Worm (Caenorhabditis elegans) whole organism, young adult: ENCODE measurements around the gene anoh-2.
A peak's percentile ranks its signal among the peaks of the same experiment; 100 is the strongest.

Experiments
- F22D6.2 ChIP-seq: sonication (generic microtip); optimal IDR thresholded peaks from 2 replicates; lab custom pipeline; 2016; ENCODE audit warnings: mild to moderate bottlenecking, missing genetic modification characterization, missing compliant biosample characterization
- F23B12.7 ChIP-seq: sonication (generic microtip); optimal IDR thresholded peaks from 2 replicates; lab custom pipeline; 2017; ENCODE audit warnings: missing genetic modification characterization, mild to moderate bottlenecking, missing compliant biosample characterization, antibody characterized with exemption, moderate library complexity; ENCODE audit not compliant: insufficient read depth
- F52B5.7 ChIP-seq: sonication (generic microtip); optimal IDR thresholded peaks from 2 replicates; lab custom pipeline; 2016; ENCODE audit warnings: mild to moderate bottlenecking, missing genetic modification characterization, missing compliant biosample characterization
- F57A8.1 ChIP-seq: fragments of 200-800 bp; sonication (Bioruptor generic); optimal IDR thresholded peaks from 2 replicates; lab custom pipeline; 2018; ENCODE audit warnings: mild to moderate bottlenecking, missing genetic modification characterization, moderate library complexity, missing compliant biosample characterization
- T07F8.4 ChIP-seq: sonication (generic microtip); optimal IDR thresholded peaks from 2 replicates; lab custom pipeline; 2016; ENCODE audit warnings: mild to moderate bottlenecking, missing genetic modification characterization, moderate library complexity, missing compliant biosample characterization
- Y53G8AR.9 ChIP-seq: fragments of 200-800 bp; sonication (Bioruptor generic); conservative IDR thresholded peaks from 2 replicates; pipeline ENCODE4 v1.3.6; 2022; ENCODE audit warnings: missing genetic modification reagents, missing genetic modification characterization, missing compliant biosample characterization
- Y56A3A.18 ChIP-seq: fragments of 200-800 bp; sonication (Bioruptor generic); IDR thresholded peaks from 2 replicates; pipeline ENCODE4 v1.3.6; 2022; ENCODE audit warnings: missing genetic modification reagents, missing genetic modification characterization, missing compliant biosample characterization
- Y79H2A.3 ChIP-seq: fragments of 200-800 bp; sonication (Bioruptor generic); conservative IDR thresholded peaks from 2 replicates; pipeline ENCODE4 v1.3.6; 2022; ENCODE audit warnings: missing genetic modification reagents, missing genetic modification characterization, missing compliant biosample characterization
- Y95B8A.8 ChIP-seq: fragments of 200-800 bp; sonication (Bioruptor generic); IDR thresholded peaks from 2 replicates; pipeline ENCODE4 v1.3.6; 2022; ENCODE audit warnings: missing genetic modification reagents, missing genetic modification characterization, missing compliant biosample characterization
- ZK185.1 ChIP-seq: sonication (generic microtip); optimal IDR thresholded peaks from 2 replicates; lab custom pipeline; 2016; ENCODE audit warnings: mild to moderate bottlenecking, missing genetic modification characterization, missing compliant biosample characterization; ENCODE audit not compliant: poor library complexity, severe bottlenecking
- ama-1 ChIP-seq, 3 experiments: fragments of 150-350 bp in 1 of 3; sonication (generic microtip) in 2 of 3; optimal IDR thresholded peaks; 2 replicates each; lab custom pipeline; 2014 to 2018; ENCODE audit warnings: missing biosample characterization in 2 of 3, missing genetic modification characterization in 2 of 3, missing genetic modification reagents in 2 of 3
- attf-3 ChIP-seq: fragments of 200-800 bp; sonication (Bioruptor generic); conservative IDR thresholded peaks from 2 replicates; pipeline ENCODE4 v1.3.6; 2022; ENCODE audit warnings: missing genetic modification reagents, missing genetic modification characterization, missing compliant biosample characterization
- attf-6 ChIP-seq: fragments of 200-800 bp; sonication (Bioruptor generic); IDR thresholded peaks from 2 replicates; pipeline ENCODE4 v1.3.6; 2022; ENCODE audit warnings: missing genetic modification reagents, missing genetic modification characterization, missing compliant biosample characterization
- cebp-2 ChIP-seq: fragments of 200-800 bp; sonication (Bioruptor generic); IDR thresholded peaks from 2 replicates; pipeline ENCODE4 v1.3.6; 2022; ENCODE audit warnings: missing genetic modification characterization, missing compliant biosample characterization
- ceh-100 ChIP-seq: fragments of 200-800 bp; sonication (Bioruptor generic); IDR thresholded peaks from 2 replicates; pipeline ENCODE4 v1.3.6; 2022; ENCODE audit warnings: missing genetic modification reagents, missing genetic modification characterization, missing compliant biosample characterization
- ceh-79 ChIP-seq: sonication (generic microtip); optimal IDR thresholded peaks from 2 replicates; lab custom pipeline; 2017; ENCODE audit warnings: mild to moderate bottlenecking, missing genetic modification characterization, missing compliant biosample characterization
- die-1 ChIP-seq: sonication (generic microtip); optimal IDR thresholded peaks from 2 replicates; lab custom pipeline; 2016; ENCODE audit warnings: missing genotype, mild to moderate bottlenecking, missing genetic modification characterization, missing compliant biosample characterization
- dox-1 ChIP-seq: fragments of 200-800 bp; sonication (Bioruptor generic); IDR thresholded peaks from 2 replicates; pipeline ENCODE4 v1.3.6; 2022; ENCODE audit warnings: missing genetic modification reagents, missing genetic modification characterization, missing compliant biosample characterization
- dpff-1 ChIP-seq: sonication (generic microtip); optimal IDR thresholded peaks from 2 replicates; lab custom pipeline; 2017; ENCODE audit warnings: mild to moderate bottlenecking, missing genetic modification characterization, missing compliant biosample characterization
- dpl-1 ChIP-seq: fragments of 150-350 bp; optimal IDR thresholded peaks from 2 replicates; lab custom pipeline; 2014; ENCODE audit warnings: missing biosample characterization, missing genetic modification reagents, missing genetic modification characterization
- egl-18 ChIP-seq: fragments of 200-800 bp; sonication (Bioruptor generic); IDR thresholded peaks from 2 replicates; pipeline ENCODE4 v1.3.6; 2022; ENCODE audit warnings: missing genetic modification reagents, missing genetic modification characterization, missing compliant biosample characterization
- egl-44 ChIP-seq: fragments of 200-800 bp; sonication (Bioruptor generic); IDR thresholded peaks from 2 replicates; pipeline ENCODE4 v1.3.6; 2022; ENCODE audit warnings: missing genetic modification reagents, missing genetic modification characterization, missing compliant biosample characterization
- egrh-3 ChIP-seq: fragments of 200-800 bp; sonication (Bioruptor generic); IDR thresholded peaks from 2 replicates; pipeline ENCODE4 v1.3.6; 2022; ENCODE audit warnings: missing genetic modification reagents, missing genetic modification characterization, missing compliant biosample characterization
- gei-17 ChIP-seq: fragments of 200-800 bp; sonication (Bioruptor generic); optimal IDR thresholded peaks from 2 replicates; lab custom pipeline; 2018; ENCODE audit warnings: mild to moderate bottlenecking, missing genetic modification characterization, missing compliant biosample characterization
- hlh-12 ChIP-seq: sonication (generic microtip); optimal IDR thresholded peaks from 2 replicates; lab custom pipeline; 2016; ENCODE audit warnings: missing genetic modification characterization, missing compliant biosample characterization
- hmg-1.2 ChIP-seq: fragments of 200-800 bp; sonication (Bioruptor generic); IDR thresholded peaks from 2 replicates; pipeline ENCODE4 v1.3.6; 2022; ENCODE audit warnings: missing genetic modification reagents, missing genetic modification characterization, missing compliant biosample characterization
- hrde-1 ChIP-seq: sonication (generic microtip); optimal IDR thresholded peaks from 2 replicates; lab custom pipeline; 2016; ENCODE audit warnings: missing genetic modification characterization, mild to moderate bottlenecking, missing compliant biosample characterization, moderate library complexity, missing genotype, missing genetic modification reagents, borderline replicate concordance
- hsf-1 ChIP-seq: fragments of 200-800 bp; sonication (Bioruptor generic); IDR thresholded peaks from 2 replicates; pipeline ENCODE4 v1.3.6; 2022; ENCODE audit warnings: missing genetic modification reagents, missing genetic modification characterization, missing compliant biosample characterization
- madf-6 ChIP-seq: fragments of 200-800 bp; sonication (Bioruptor generic); IDR thresholded peaks from 2 replicates; pipeline ENCODE4 v1.3.6; 2022; ENCODE audit warnings: missing genetic modification reagents, missing genetic modification characterization, missing compliant biosample characterization
- madf-8 ChIP-seq: fragments of 200-800 bp; sonication (Bioruptor generic); conservative IDR thresholded peaks from 2 replicates; pipeline ENCODE4 v1.3.6; 2022; ENCODE audit warnings: missing genetic modification reagents, missing genetic modification characterization, missing compliant biosample characterization
- nfyb-1 ChIP-seq: fragments of 200-800 bp; sonication (Bioruptor generic); IDR thresholded peaks from 2 replicates; pipeline ENCODE4 v1.3.6; 2022; ENCODE audit warnings: missing genetic modification reagents, missing genetic modification characterization, missing compliant biosample characterization
- nhr-120 ChIP-seq: fragments of 200-800 bp; sonication (Bioruptor generic); IDR thresholded peaks from 2 replicates; pipeline ENCODE4 v1.3.6; 2022; ENCODE audit warnings: missing genetic modification characterization, missing compliant biosample characterization
- pbrm-1 ChIP-seq: fragments of 200-800 bp; sonication (Bioruptor generic); IDR thresholded peaks from 2 replicates; pipeline ENCODE4 v1.3.6; 2022; ENCODE audit warnings: missing genetic modification reagents, missing genetic modification characterization, missing compliant biosample characterization
- pha-4 ChIP-seq: fragments of 150-350 bp; sonication (generic microtip); optimal IDR thresholded peaks from 2 replicates; lab custom pipeline; 2014; ENCODE audit warnings: missing biosample characterization, missing genetic modification reagents, missing genetic modification characterization
- rcor-1 ChIP-seq: fragments of 200-800 bp; sonication (Bioruptor generic); IDR thresholded peaks from 2 replicates; pipeline ENCODE4 v1.3.6; 2022; ENCODE audit warnings: missing genetic modification reagents, missing genetic modification characterization, missing compliant biosample characterization
- repo-1 ChIP-seq: sonication (generic microtip); optimal IDR thresholded peaks from 2 replicates; lab custom pipeline; 2017; ENCODE audit warnings: mild to moderate bottlenecking, missing genetic modification characterization, missing compliant biosample characterization
- snpc-1.1 ChIP-seq: sonication (generic microtip); optimal IDR thresholded peaks from 2 replicates; lab custom pipeline; 2017; ENCODE audit warnings: missing genetic modification characterization, mild to moderate bottlenecking, missing compliant biosample characterization, antibody characterized with exemption, moderate library complexity, missing genotype, missing genetic modification reagents; ENCODE audit not compliant: insufficient read depth
- snpc-3.4 ChIP-seq: sonication (generic microtip); optimal IDR thresholded peaks from 2 replicates; lab custom pipeline; 2017; ENCODE audit warnings: missing genetic modification characterization, mild to moderate bottlenecking, missing compliant biosample characterization, antibody characterized with exemption, moderate library complexity, missing genotype, missing genetic modification reagents
- snpc-4 ChIP-seq, 5 experiments: fragments of 150-350 bp in 1 of 5; sonication (generic microtip) in 4 of 5; optimal IDR thresholded peaks; 2 replicates each; lab custom pipeline; 2014 to 2018; ENCODE audit warnings: missing genetic modification characterization in 5 of 5, missing biosample characterization in 3 of 5, antibody characterized with exemption in 2 of 5, mild to moderate bottlenecking in 2 of 5, missing compliant biosample characterization in 2 of 5, missing genotype in 2 of 5, moderate library complexity in 2 of 5, missing genetic modification reagents in 1 of 5
- tlf-1 ChIP-seq: fragments of 200-800 bp; sonication (Bioruptor generic); optimal IDR thresholded peaks from 2 replicates; lab custom pipeline; 2018; ENCODE audit warnings: mild to moderate bottlenecking, missing genetic modification characterization, missing compliant biosample characterization
- unc-62 ChIP-seq: fragments of 150-350 bp; optimal IDR thresholded peaks from 2 replicates; lab custom pipeline; 2014; ENCODE audit warnings: missing biosample characterization, missing genetic modification reagents, missing genetic modification characterization

The anoh-2 gene

DNA sequence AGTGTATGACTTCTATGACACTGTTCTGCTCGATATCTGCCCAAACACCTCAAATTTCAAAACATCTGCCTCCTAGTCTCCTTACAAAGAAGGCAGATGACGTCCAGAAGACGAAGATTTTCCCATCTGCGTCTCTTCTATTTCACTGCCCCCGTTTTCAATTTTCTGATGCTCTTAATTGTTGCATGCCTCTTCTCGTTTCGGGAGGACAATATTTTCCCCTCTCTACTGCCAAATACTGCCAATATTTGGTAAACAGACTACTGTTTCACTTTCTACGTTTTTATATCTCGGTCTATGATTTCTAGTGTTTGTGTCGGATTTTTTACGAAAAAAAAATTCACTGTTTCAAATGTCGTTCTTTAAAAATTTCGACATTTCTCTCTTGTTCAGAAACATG is 3.3 kb downstream of the anoh-2 start:
- TF ChIP-seq dox-1 (GFP tag; lab: Robert Waterston, UW) (no peak), ama-1 (optimal IDR thresholded peaks at IDR 0.05; lab: Kevin White, UChicago) (no peak), ama-1 (GFP tag; optimal IDR thresholded peaks at IDR 0.05; lab: Kevin White, UChicago) (no peak), T07F8.4 (tag; lab: Kevin White, UChicago) (no peak), repo-1 (tag; lab: Kevin White, UChicago) (no peak), F52B5.7 (tag; lab: Kevin White, UChicago) (no peak), madf-6 (no peak), die-1 (tag; lab: Kevin White, UChicago) (no peak), hlh-12 (tag; lab: Kevin White, UChicago) (no peak), pbrm-1 (GFP tag; lab: Robert Waterston, UW) (no peak)

DNA sequence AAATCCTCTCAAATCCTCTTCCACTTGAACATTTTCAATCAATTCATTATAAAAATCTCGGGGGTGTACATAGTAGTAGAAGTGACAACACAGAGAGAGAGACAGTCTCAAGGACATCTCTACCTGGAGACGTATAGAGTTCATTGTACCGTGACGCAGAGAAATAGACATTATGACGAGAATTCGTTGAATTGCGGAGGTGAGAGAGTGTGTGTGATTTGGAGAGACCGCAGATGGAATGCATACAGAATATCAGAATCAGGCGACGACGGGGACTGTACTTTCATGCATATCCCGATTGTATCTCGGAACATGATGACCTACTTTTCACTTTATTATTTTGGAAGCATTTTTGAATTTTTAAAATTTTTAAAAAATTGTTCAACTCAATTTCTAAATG is 17.7 kb downstream of the anoh-2 start:
- TF ChIP-seq ceh-79 (no peak), madf-8 (no peak), egrh-3 (no peak), pha-4 (tag; lab: Kevin White, UChicago) (no peak), ceh-100 (GFP tag; lab: Robert Waterston, UW) (no peak), F23B12.7 (no peak), rcor-1 (GFP tag; lab: Robert Waterston, UW) (no peak), hrde-1 (tag; lab: Kevin White, UChicago) (no peak), F22D6.2 (tag; lab: Kevin White, UChicago) (no peak), tlf-1 (no peak), attf-3 (no peak), Y95B8A.8 (GFP tag; lab: Robert Waterston, UW) (no peak), snpc-3.4 (tag; lab: Kevin White, UChicago) (no peak), gei-17 (no peak), egl-44 (GFP tag; lab: Robert Waterston, UW) (no peak)
- TF ChIP-seq, all 124 proteins: peak for 0

DNA sequence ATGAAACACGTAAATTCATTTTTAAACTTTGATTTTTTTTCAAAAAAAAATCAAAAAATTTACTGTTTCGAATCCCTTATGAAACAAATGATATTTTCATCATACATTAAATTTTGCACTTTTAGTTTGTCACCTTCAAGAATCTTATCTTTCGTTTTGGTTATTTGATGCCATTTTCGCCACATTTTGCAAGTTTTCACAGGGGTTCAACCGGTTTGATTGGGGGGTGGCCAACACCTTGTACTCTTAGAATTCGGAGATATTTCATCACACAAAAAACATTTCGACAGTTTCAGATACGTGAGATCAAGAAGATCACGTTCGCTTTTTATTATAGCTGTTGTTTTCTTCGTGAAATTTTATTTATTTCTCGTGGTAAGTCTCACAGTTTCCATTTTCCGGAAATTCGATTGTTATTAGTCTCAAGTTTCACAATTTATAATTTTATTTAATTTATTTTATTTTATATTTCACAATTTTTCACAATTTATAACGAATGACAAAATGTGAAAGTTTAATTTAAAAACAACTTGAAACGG is 19.1 kb downstream of the anoh-2 start, which contains the start of gene Y57G11C.31:
Gene Y57G11C.31 (plus strand): TSS at position 276 of the 539 bp plus-strand sequence.
- TF ChIP-seq snpc-4 (GFP tag; optimal IDR thresholded peaks at IDR 0.05; lab: Kevin White, UChicago) (no peak), snpc-4 (tag; optimal IDR thresholded peaks at IDR 0.05; lab: Kevin White, UChicago) (peak in 1 of 4 experiments; percentile 46), dpff-1 (tag; lab: Kevin White, UChicago) (no peak)

DNA sequence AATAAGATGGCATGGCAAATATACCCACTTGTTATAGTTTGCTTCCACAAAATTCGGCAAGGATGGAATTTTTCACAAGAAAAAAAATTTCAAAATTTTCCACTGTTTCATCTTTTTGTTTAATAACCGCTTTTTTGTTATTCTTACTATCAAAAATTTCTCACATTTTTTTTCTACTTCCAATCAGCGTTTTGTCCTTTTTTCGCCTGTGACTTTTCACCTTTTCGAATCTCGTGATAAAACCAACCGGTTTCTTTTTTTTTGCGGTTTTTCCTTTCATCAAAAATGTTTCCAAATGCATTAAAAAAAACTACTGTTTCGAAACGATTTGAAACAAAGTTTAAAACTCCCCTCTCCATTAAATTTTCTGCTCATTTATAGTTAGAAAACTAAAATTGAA is 21.0 kb downstream of the anoh-2 start:
- no peak for TF ChIP-seq hsf-1 (GFP tag; lab: Robert Waterston, UW)
- TF ChIP-seq Y79H2A.3 (GFP tag; lab: Robert Waterston, UW), result no peak
- TF ChIP-seq F57A8.1 (GFP tag; lab: Kevin White, UChicago), result no peak
- TF ChIP-seq tlf-1, result no peak
- TF ChIP-seq ZK185.1, result no peak
- TF ChIP-seq snpc-4 (GFP tag; optimal IDR thresholded peaks at IDR 0.05; lab: Kevin White, UChicago), result no peak
- TF ChIP-seq snpc-4 (tag; optimal IDR thresholded peaks at IDR 0.05; lab: Kevin White, UChicago), result peak in 2 of 4 experiments; percentile 57 to 63

DNA sequence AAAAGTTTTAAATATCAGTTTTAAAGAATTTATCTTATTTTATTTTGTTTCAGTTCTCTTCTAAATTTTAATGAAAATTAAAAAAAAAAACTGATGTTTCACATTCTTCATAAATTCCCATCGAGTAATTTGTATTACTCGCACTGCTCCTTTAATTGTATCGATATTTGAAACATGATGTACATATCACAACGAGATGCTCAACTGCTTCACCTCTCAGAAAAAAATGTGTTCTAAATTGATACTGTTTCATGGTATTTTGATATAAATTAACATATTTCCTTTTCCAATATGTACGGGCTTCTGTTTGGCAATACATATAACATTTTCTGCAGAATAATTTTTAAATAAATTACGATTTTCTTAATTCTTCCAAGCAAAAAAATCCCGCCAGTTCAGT is 29.6 kb downstream of the anoh-2 start:
- TF ChIP-seq Y53G8AR.9, result no peak
- no peak for TF ChIP-seq unc-62 (GFP tag; lab: Kevin White, UChicago)
- TF ChIP-seq hmg-1.2 (GFP tag; lab: Robert Waterston, UW), result no peak
- no peak for TF ChIP-seq nhr-120
- no peak for TF ChIP-seq Y79H2A.3 (GFP tag; lab: Robert Waterston, UW)
- no peak for TF ChIP-seq snpc-1.1
- no peak for TF ChIP-seq dpl-1 (GFP tag; lab: Kevin White, UChicago)
- no peak for TF ChIP-seq egl-18 (GFP tag; lab: Robert Waterston, UW)
- no peak for TF ChIP-seq nfyb-1 (GFP tag; lab: Robert Waterston, UW)
- TF ChIP-seq snpc-4 (GFP tag; optimal IDR thresholded peaks at IDR 0.05; lab: Kevin White, UChicago), result no peak
- TF ChIP-seq snpc-4 (tag; optimal IDR thresholded peaks at IDR 0.05; lab: Kevin White, UChicago), result peak in 2 of 4 experiments; percentile 55 to 56
- TF ChIP-seq attf-6 (GFP tag; lab: Robert Waterston, UW), result peak; percentile 68; the same call in 1 of the 2 replicates
- TF ChIP-seq Y56A3A.18 (GFP tag; lab: Robert Waterston, UW), result no peak
- TF ChIP-seq cebp-2, result no peak
